Fruit fly (Drosophila melanogaster) whole organism: ENCODE data around the gene CG4291.

Experiments
- CG8478 ChIP-seq: fragments of >200 bp; optimal IDR thresholded peaks from 2 replicates; lab custom pipeline; 2018; ENCODE audit warnings: inconsistent platforms
- Dll ChIP-seq: fragments of >200 bp; optimal IDR thresholded peaks from 2 replicates; lab custom pipeline; 2017
- psq ChIP-seq: fragments of >200 bp; optimal IDR thresholded peaks from 2 replicates; lab custom pipeline; 2017

dm6 chr2L:811405-811804 is 41.1 kb downstream of the CG4291 start, which contains the start of gene Dbp21E2:
- TF ChIP-seq psq (lab: Kevin White, UChicago) (no peak), Dll (no peak), CG8478 (lab: Kevin White, UChicago) (no peak)
